Worm (Caenorhabditis elegans) whole organism, L1 larva: ENCODE results near the gene ZK686.1.

ENCODE experiments used
- aly-2 ChIP-seq: fragments of 150-350 bp; optimal IDR thresholded peaks from 2 replicates; lab custom pipeline; 2014; ENCODE audit warnings: missing biosample characterization, missing genetic modification characterization
- fkh-10 ChIP-seq: sonication (generic microtip); optimal IDR thresholded peaks from 2 replicates; lab custom pipeline; 2017; ENCODE audit warnings: missing biosample characterization, missing genetic modification reagents, missing genetic modification characterization
- nhr-19 ChIP-seq: fragments of 200-800 bp; sonication (Bioruptor generic); conservative IDR thresholded peaks from 2 replicates; pipeline ENCODE4 v1.3.6; 2022; ENCODE audit warnings: missing genetic modification characterization, missing compliant biosample characterization
- nhr-20 ChIP-seq: sonication (generic microtip); optimal IDR thresholded peaks from 2 replicates; lab custom pipeline; 2016; ENCODE audit warnings: mild to moderate bottlenecking, missing genetic modification characterization, missing compliant biosample characterization
- nhr-71 ChIP-seq: sonication (generic microtip); optimal IDR thresholded peaks from 2 replicates; lab custom pipeline; 2016; ENCODE audit warnings: mild to moderate bottlenecking, missing genetic modification characterization, moderate library complexity, missing compliant biosample characterization
- nhr-77 ChIP-seq: fragments of 150-350 bp; optimal IDR thresholded peaks from 2 replicates; lab custom pipeline; 2014; ENCODE audit warnings: missing biosample characterization, missing genetic modification characterization
- pqm-1 ChIP-seq: sonication (generic microtip); optimal IDR thresholded peaks from 3 replicates; lab custom pipeline; 2017; ENCODE audit warnings: missing biosample characterization, missing genetic modification characterization
- skn-1 ChIP-seq: fragments of 150-350 bp; optimal IDR thresholded peaks from 2 replicates; lab custom pipeline; 2014; ENCODE audit warnings: missing biosample characterization, missing genetic modification characterization
- sptf-1 ChIP-seq: fragments of 150-350 bp; optimal IDR thresholded peaks from 2 replicates; lab custom pipeline; 2014; ENCODE audit warnings: missing biosample characterization, missing genetic modification characterization
- unc-130 ChIP-seq: fragments of 150-350 bp; optimal IDR thresholded peaks from 2 replicates; lab custom pipeline; 2017; ENCODE audit warnings: missing biosample characterization, missing genetic modification characterization, inconsistent platforms
- ztf-4 ChIP-seq: fragments of 150-350 bp; optimal IDR thresholded peaks from 2 replicates; lab custom pipeline; 2014; ENCODE audit warnings: missing biosample characterization, missing genetic modification characterization

DNA sequence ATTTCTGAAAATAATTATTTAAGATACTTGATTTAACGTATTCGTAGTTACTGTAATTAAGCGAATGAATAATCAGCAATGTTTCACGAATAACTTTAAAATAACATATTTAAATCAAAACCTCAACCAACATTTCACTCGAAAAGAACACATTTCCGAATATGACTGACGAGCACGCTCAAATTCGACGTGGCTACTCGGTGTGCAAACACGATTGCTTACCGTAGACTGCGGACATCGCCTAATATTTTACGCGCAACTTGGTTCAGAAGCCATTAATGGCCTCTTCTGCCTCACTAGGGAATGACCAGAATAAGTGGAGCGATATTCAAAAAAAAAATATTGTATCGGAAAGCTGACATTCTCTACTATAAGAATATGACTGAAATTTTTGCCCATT lies 3.0 kb upstream of the ZK686.1 start, which contains the start of gene snu-23:
- TF ChIP-seq nhr-19 (GFP tag; lab: Robert Waterston, UW) (no peak), fkh-10 (GFP tag; lab: Kevin White, UChicago) (no peak), nhr-71 (tag; lab: Kevin White, UChicago) (peak; percentile 10), aly-2 (no peak), nhr-20 (tag; lab: Kevin White, UChicago) (no peak), skn-1 (tag; lab: Kevin White, UChicago) (no peak), ztf-4 (tag; lab: Kevin White, UChicago) (no peak), unc-130 (peak; percentile 35), nhr-77 (tag; lab: Kevin White, UChicago) (no peak), sptf-1 (tag; lab: Kevin White, UChicago) (no peak), pqm-1 (no peak)
